Fruit fly (Drosophila melanogaster) whole organism, adult: ENCODE data around the gene CG8675.

Experiments used
- CG11617 ChIP-seq: fragments of 200-800 bp; sonication (Bioruptor generic); optimal IDR thresholded peaks from 2 replicates; lab custom pipeline; 2017; ENCODE audit warnings: mild to moderate bottlenecking, missing biosample characterization, missing genetic modification reagents, missing genetic modification characterization
- CG12768 ChIP-seq: fragments of 200-800 bp; sonication (Bioruptor generic); optimal IDR thresholded peaks from 2 replicates; lab custom pipeline; 2017; ENCODE audit warnings: missing biosample characterization, missing genetic modification characterization, mild to moderate bottlenecking, moderate library complexity, missing genetic modification reagents
- CG14711 ChIP-seq: fragments of 200-800 bp; sonication (Bioruptor generic); optimal IDR thresholded peaks from 2 replicates; lab custom pipeline; 2018; ENCODE audit warnings: missing biosample characterization, mild to moderate bottlenecking, missing genetic modification characterization, moderate library complexity
- CG1620 ChIP-seq: fragments of 200-800 bp; sonication (Bioruptor generic); optimal IDR thresholded peaks from 2 replicates; lab custom pipeline; 2016; ENCODE audit warnings: missing biosample characterization, missing genetic modification characterization
- CG33017 ChIP-seq: fragments of 200-800 bp; sonication (Bioruptor generic); optimal IDR thresholded peaks from 2 replicates; lab custom pipeline; 2018; ENCODE audit warnings: missing biosample characterization, mild to moderate bottlenecking, missing genetic modification characterization, moderate library complexity
- CG5204 ChIP-seq: fragments of 200-800 bp; sonication (Bioruptor generic); optimal IDR thresholded peaks from 2 replicates; lab custom pipeline; 2016; ENCODE audit warnings: missing biosample characterization, missing genetic modification characterization
- CG7045 ChIP-seq: fragments of 200-800 bp; sonication (Bioruptor generic); optimal IDR thresholded peaks from 2 replicates; lab custom pipeline; 2017; ENCODE audit warnings: missing biosample characterization, mild to moderate bottlenecking, missing genetic modification characterization
- CG7101 ChIP-seq: fragments of 200-800 bp; sonication (Bioruptor generic); optimal IDR thresholded peaks from 2 replicates; lab custom pipeline; 2018; ENCODE audit warnings: missing biosample characterization, mild to moderate bottlenecking, missing genetic modification characterization, moderate library complexity
- Clk ChIP-seq: fragments of 200-800 bp; sonication (Bioruptor generic); optimal IDR thresholded peaks from 2 replicates; lab custom pipeline; 2017; ENCODE audit warnings: missing biosample characterization, missing genetic modification characterization
- Crg-1 ChIP-seq: fragments of 200-800 bp; sonication (Bioruptor generic); optimal IDR thresholded peaks from 2 replicates; lab custom pipeline; 2016; ENCODE audit warnings: missing biosample characterization, missing genetic modification characterization
- Hr96 ChIP-seq: fragments of 200-800 bp; sonication (Bioruptor generic); optimal IDR thresholded peaks from 2 replicates; lab custom pipeline; 2016; ENCODE audit warnings: missing biosample characterization, missing genetic modification characterization
- Mnt ChIP-seq: fragments of 200-800 bp; sonication (Bioruptor generic); optimal IDR thresholded peaks from 2 replicates; lab custom pipeline; 2016; ENCODE audit warnings: missing biosample characterization, mild to moderate bottlenecking, missing genetic modification characterization
- bab1 ChIP-seq: fragments of 200-800 bp; sonication (Bioruptor generic); optimal IDR thresholded peaks from 3 replicates; lab custom pipeline; 2019; ENCODE audit warnings: missing biosample characterization, mild to moderate bottlenecking, missing genetic modification characterization, moderate library complexity
- cic ChIP-seq: fragments of 200-800 bp; sonication (Bioruptor generic); optimal IDR thresholded peaks from 2 replicates; lab custom pipeline; 2017; ENCODE audit warnings: missing biosample characterization, mild to moderate bottlenecking, missing genetic modification characterization, moderate library complexity
- cnc ChIP-seq, 2 experiments: fragments of >200 bp; optimal IDR thresholded peaks; 2 replicates each; lab custom pipeline; 2017
- kay ChIP-seq: fragments of 200-800 bp; sonication (Bioruptor generic); peaks from one replicate; lab custom pipeline; 2016; ENCODE audit warnings: missing biosample characterization, missing genetic modification characterization, borderline replicate concordance
- ovo ChIP-seq: fragments of 200-800 bp; sonication (Bioruptor generic); optimal IDR thresholded peaks from 2 replicates; lab custom pipeline; 2016; ENCODE audit warnings: missing biosample characterization, missing genetic modification characterization
- pad ChIP-seq: fragments of 200-800 bp; sonication (Bioruptor generic); optimal IDR thresholded peaks from 3 replicates; lab custom pipeline; 2017; ENCODE audit warnings: missing biosample characterization, missing genetic modification characterization, mild to moderate bottlenecking, moderate library complexity, missing genetic modification reagents
- tj ChIP-seq: fragments of 200-800 bp; sonication (Bioruptor generic); optimal IDR thresholded peaks from 3 replicates; lab custom pipeline; 2017; ENCODE audit warnings: missing biosample characterization, mild to moderate bottlenecking, missing genetic modification characterization, moderate library complexity
- toe ChIP-seq: fragments of 200-800 bp; sonication (Bioruptor generic); optimal IDR thresholded peaks from 2 replicates; lab custom pipeline; 2016; ENCODE audit warnings: missing biosample characterization, missing genetic modification characterization

Gene CG8675

DNA sequence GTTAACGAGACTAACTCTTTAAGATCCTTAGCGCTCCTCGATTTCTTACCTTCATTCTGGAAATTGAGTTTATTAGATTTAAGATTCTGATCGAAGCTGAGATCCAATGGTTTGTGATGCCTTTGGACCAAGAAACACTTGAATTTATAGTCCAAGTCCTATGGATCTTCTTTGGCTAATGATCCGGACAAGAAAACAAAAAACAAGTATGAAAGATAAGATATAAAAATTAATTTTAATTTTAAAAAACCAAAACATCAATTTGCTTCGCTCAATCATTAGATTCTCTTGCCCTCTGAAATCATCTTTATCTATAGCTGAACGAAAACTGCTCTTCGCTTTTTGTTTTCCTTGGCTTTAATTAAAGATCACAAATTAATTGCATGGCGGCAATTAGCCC, 18.4 kb downstream of the CG8675 start, which contains the start of gene CG10597:
TSS of gene CG10597 (minus strand) at position 101 of the 400 bp plus-strand sequence.
- TF ChIP-seq pad (GFP tag; lab: Kevin White, UChicago) (no peak), ovo (no peak), CG11617 (GFP tag; lab: Kevin White, UChicago) (no peak), CG1620 (no peak), CG5204 (GFP tag; lab: Kevin White, UChicago) (no peak), Mnt (GFP tag; lab: Kevin White, UChicago) (no peak), CG33017 (tag; lab: Kevin White, UChicago) (no peak), cic (GFP tag; lab: Kevin White, UChicago) (no peak), CG7045 (GFP tag; lab: Kevin White, UChicago) (no peak)

DNA sequence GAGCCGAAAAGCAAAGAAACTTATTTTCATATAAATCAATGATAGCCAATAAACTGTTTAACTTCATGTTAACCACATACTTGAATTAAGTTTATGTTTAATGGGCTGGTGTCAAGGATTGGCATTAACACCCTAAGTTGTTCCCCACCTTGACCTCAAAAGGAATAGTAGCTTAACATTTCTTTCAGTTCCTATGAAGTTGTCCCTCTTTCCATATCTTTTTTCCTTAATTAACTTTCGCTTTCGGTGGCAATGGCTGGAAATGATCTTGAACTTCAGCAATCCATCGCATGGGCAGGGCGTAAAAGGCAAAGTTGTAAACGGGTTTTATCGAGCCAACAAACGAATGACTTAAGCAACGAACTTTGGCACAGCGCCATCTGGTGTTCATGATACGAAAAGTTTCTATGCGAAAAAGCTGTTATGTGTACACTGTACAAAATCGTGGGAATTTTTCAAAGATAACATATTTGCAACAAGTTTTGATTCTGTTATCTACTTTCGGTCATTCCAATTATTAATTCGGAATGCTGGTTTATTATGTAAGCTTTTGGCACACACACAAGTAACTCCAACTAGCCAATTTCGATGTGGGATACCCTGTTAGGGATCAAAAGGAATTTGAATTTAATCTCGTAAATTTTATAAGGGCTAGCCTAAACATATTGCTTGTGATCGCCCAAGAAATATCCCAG, 19.7 kb downstream of the CG8675 start:
- TF ChIP-seq toe (no peak), CG5204 (GFP tag; lab: Kevin White, UChicago) (no peak), CG7101 (tag; lab: Kevin White, UChicago) (no peak), CG1620 (no peak), Crg-1 (GFP tag; lab: Kevin White, UChicago) (no peak), CG33017 (tag; lab: Kevin White, UChicago) (no peak), ovo (no peak), tj (GFP tag; lab: Kevin White, UChicago) (no peak), cic (GFP tag; lab: Kevin White, UChicago) (no peak), CG14711 (tag; lab: Kevin White, UChicago) (no peak), Clk (GFP tag; lab: Kevin White, UChicago) (no peak), CG11617 (GFP tag; lab: Kevin White, UChicago) (no peak), kay (GFP tag; lab: Kevin White, UChicago) (no peak)

DNA sequence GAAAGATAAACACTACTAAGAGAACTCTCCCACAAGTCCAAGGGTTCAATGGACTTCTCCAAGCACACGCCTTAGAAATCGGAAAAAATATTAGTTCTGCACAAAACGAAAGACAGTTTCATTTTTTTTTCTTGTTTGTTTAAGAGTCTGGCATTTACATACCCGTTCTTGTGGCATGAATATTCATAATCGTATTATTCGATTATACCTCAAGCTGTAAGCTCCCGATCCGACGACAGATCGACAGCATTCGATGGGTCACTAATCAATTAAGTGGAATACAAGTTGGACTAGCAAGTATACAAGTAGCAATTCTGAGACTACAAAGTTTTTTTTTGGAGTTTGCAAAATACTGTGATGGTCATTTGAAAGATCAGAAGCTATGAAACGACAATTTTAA, 21.8 kb downstream of the CG8675 start:
- TF ChIP-seq Clk (GFP tag; lab: Kevin White, UChicago), result no peak
- TF ChIP-seq toe, result no peak
- no peak for TF ChIP-seq kay (GFP tag; lab: Kevin White, UChicago)
- no peak for TF ChIP-seq cic (GFP tag; lab: Kevin White, UChicago)
- TF ChIP-seq Crg-1 (GFP tag; lab: Kevin White, UChicago), result no peak
- no peak for TF ChIP-seq ovo
- no peak for TF ChIP-seq CG5204 (GFP tag; lab: Kevin White, UChicago)
- TF ChIP-seq bab1 (GFP tag; lab: Kevin White, UChicago), result no peak
- no peak for TF ChIP-seq CG14711 (tag; lab: Kevin White, UChicago)
- no peak for TF ChIP-seq CG33017 (tag; lab: Kevin White, UChicago)
- TF ChIP-seq Mnt (GFP tag; lab: Kevin White, UChicago), result no peak
- TF ChIP-seq CG7045 (GFP tag; lab: Kevin White, UChicago), result no peak
- no peak for TF ChIP-seq cnc (optimal IDR thresholded peaks at IDR 0.05; lab: Kevin White, UChicago)
- no peak for TF ChIP-seq tj (GFP tag; lab: Kevin White, UChicago)
- no peak for TF ChIP-seq Hr96 (GFP tag; lab: Kevin White, UChicago)
- no peak for TF ChIP-seq CG7101 (tag; lab: Kevin White, UChicago)
- no peak for TF ChIP-seq pad (GFP tag; lab: Kevin White, UChicago)

DNA sequence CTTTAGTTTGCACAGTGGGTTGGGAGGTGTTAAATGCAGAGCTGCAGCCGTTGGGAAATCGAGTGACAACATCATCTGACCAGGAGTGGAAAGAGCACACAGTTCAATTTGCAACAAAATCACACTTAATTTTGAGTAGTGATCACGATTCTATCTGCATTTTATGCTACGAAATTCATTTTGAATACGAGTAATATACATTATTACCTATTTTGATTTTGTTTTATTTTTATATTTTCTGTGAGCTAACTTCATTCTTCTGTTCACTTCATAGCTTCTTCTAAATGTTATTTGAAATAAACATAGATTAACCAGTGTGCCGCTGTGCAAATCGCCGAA, 22.7 kb downstream of the CG8675 start, which contains the start of gene CG10598:
TSS of gene CG10598 (minus strand) at position 187 of the 339 bp plus-strand sequence.
- no peak for TF ChIP-seq kay (GFP tag; lab: Kevin White, UChicago)
- TF ChIP-seq toe, result no peak
- TF ChIP-seq CG7101 (tag; lab: Kevin White, UChicago), result no peak
- no peak for TF ChIP-seq CG11617 (GFP tag; lab: Kevin White, UChicago)
- no peak for TF ChIP-seq CG14711 (tag; lab: Kevin White, UChicago)
- TF ChIP-seq cnc (optimal IDR thresholded peaks at IDR 0.05; lab: Kevin White, UChicago), result no peak
- no peak for TF ChIP-seq CG5204 (GFP tag; lab: Kevin White, UChicago)
- no peak for TF ChIP-seq Hr96 (GFP tag; lab: Kevin White, UChicago)
- TF ChIP-seq CG7045 (GFP tag; lab: Kevin White, UChicago), result no peak
- no peak for TF ChIP-seq pad (GFP tag; lab: Kevin White, UChicago)
- no peak for TF ChIP-seq CG33017 (tag; lab: Kevin White, UChicago)
- TF ChIP-seq bab1 (GFP tag; lab: Kevin White, UChicago), result no peak
- no peak for TF ChIP-seq Clk (GFP tag; lab: Kevin White, UChicago)

DNA sequence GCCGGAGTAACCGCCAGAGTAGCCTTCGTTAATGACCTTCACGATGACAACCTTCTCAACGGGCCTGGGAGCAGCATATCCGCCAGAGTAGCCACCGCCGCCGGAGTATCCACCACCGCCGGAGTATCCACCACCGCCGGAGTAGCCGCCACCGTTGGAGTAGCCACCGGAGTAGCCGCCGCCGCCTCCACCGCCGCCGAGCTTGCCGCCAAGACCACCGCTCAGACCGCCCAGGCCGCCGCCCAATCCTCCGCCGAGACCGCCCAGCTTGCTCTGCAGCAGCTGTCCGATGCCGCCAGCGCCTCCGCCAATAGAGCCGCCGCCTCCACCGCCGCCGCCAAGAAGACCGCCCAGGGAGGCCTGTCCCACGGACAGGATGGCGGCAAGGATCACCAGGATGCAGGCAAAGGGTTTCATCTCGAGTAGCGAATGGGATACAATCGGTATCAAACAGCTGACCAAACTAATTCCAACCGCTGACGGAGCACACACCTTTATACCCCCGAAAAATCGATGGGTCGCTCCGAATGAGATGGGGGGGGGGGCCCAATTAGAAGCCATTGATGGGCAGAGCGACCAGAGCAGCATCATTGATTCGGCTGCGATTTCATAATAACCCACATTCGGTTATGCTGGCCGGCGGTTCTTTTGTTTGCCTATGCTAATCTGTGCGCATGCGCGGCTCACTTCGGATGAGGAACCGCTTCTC, 23.2 kb downstream of the CG8675 start:
- TF ChIP-seq CG1620, result no peak
- TF ChIP-seq CG14711 (tag; lab: Kevin White, UChicago), result no peak
- TF ChIP-seq CG7101 (tag; lab: Kevin White, UChicago), result no peak
- TF ChIP-seq CG7045 (GFP tag; lab: Kevin White, UChicago), result no peak
- TF ChIP-seq bab1 (GFP tag; lab: Kevin White, UChicago), result no peak
- no peak for TF ChIP-seq Mnt (GFP tag; lab: Kevin White, UChicago)
- TF ChIP-seq kay (GFP tag; lab: Kevin White, UChicago), result no peak
- no peak for TF ChIP-seq cnc (optimal IDR thresholded peaks at IDR 0.05; lab: Kevin White, UChicago)
- TF ChIP-seq pad (GFP tag; lab: Kevin White, UChicago), result no peak
- no peak for TF ChIP-seq CG12768 (GFP tag; lab: Kevin White, UChicago)
- no peak for TF ChIP-seq cic (GFP tag; lab: Kevin White, UChicago)
- no peak for TF ChIP-seq CG11617 (GFP tag; lab: Kevin White, UChicago)
- no peak for TF ChIP-seq toe
- TF ChIP-seq tj (GFP tag; lab: Kevin White, UChicago), result no peak
- no peak for TF ChIP-seq CG33017 (tag; lab: Kevin White, UChicago)
